Worm (Caenorhabditis elegans) whole organism, L1 larva: ENCODE data around the gene art-1.

Experiments
- C34B4.2 ChIP-seq: sonication (generic microtip); optimal IDR thresholded peaks from 2 replicates; lab custom pipeline; 2017; ENCODE audit warnings: mild to moderate bottlenecking, missing genetic modification characterization, missing compliant biosample characterization
- Y116A8C.19 ChIP-seq: sonication (generic microtip); optimal IDR thresholded peaks from 2 replicates; lab custom pipeline; 2016; ENCODE audit warnings: missing compliant biosample characterization, missing genetic modification characterization, borderline replicate concordance
- aha-1 ChIP-seq: fragments of 150-350 bp; optimal IDR thresholded peaks from 2 replicates; lab custom pipeline; 2014; ENCODE audit warnings: missing biosample characterization, missing genetic modification characterization
- alr-1 ChIP-seq: fragments of 200-800 bp; sonication (Bioruptor generic); optimal IDR thresholded peaks from 2 replicates; lab custom pipeline; 2018; ENCODE audit warnings: borderline replicate concordance, mild to moderate bottlenecking, missing genetic modification characterization, missing compliant biosample characterization
- aly-2 ChIP-seq: fragments of 150-350 bp; optimal IDR thresholded peaks from 2 replicates; lab custom pipeline; 2014; ENCODE audit warnings: missing biosample characterization, missing genetic modification characterization
- ama-1 ChIP-seq: fragments of 150-350 bp; optimal IDR thresholded peaks from 2 replicates; lab custom pipeline; 2014
- blmp-1 ChIP-seq: fragments of 150-350 bp; optimal IDR thresholded peaks from 2 replicates; lab custom pipeline; 2014; ENCODE audit warnings: missing biosample characterization, missing genetic modification characterization
- ceh-8 ChIP-seq: fragments of 200-800 bp; sonication (Bioruptor generic); optimal IDR thresholded peaks from 2 replicates; lab custom pipeline; 2018; ENCODE audit warnings: mild to moderate bottlenecking, missing genetic modification characterization, moderate library complexity, missing compliant biosample characterization
- ceh-82 ChIP-seq, 3 experiments: fragments of 150-350 bp in 1 of 3; sonication (generic microtip) in 2 of 3; optimal IDR thresholded peaks; 2 replicates each; lab custom pipeline; 2014 to 2017; ENCODE audit warnings: missing biosample characterization in 3 of 3, missing genetic modification characterization in 3 of 3
- ceh-88 ChIP-seq: fragments of 200-800 bp; sonication (Bioruptor generic); IDR thresholded peaks from 2 replicates; pipeline ENCODE4 v1.3.6; 2022; ENCODE audit warnings: missing genetic modification characterization, missing compliant biosample characterization
- ces-1 ChIP-seq: fragments of 150-350 bp; optimal IDR thresholded peaks from 2 replicates; lab custom pipeline; 2014; ENCODE audit warnings: missing biosample characterization, missing genetic modification reagents, missing genetic modification characterization
- dpl-1 ChIP-seq, 3 experiments: fragments of 150-350 bp in 2 of 3; sonication (generic microtip) in 1 of 3; optimal IDR thresholded peaks; 2 replicates each; lab custom pipeline; 2014 to 2017; ENCODE audit warnings: missing biosample characterization in 3 of 3, missing genetic modification characterization in 3 of 3, missing genetic modification reagents in 3 of 3
- efl-3 ChIP-seq: fragments of 200-800 bp; sonication (Bioruptor generic); optimal IDR thresholded peaks from 2 replicates; lab custom pipeline; 2018; ENCODE audit warnings: mild to moderate bottlenecking, missing genetic modification characterization, missing compliant biosample characterization
- elt-3 ChIP-seq, 6 experiments: fragments of 150-350 bp in 1 of 6; sonication (generic microtip); optimal IDR thresholded peaks; 2 replicates each; lab custom pipeline; 2017 to 2018; ENCODE audit warnings: missing biosample characterization in 6 of 6, missing genetic modification characterization in 6 of 6, inconsistent platforms in 1 of 6
- fkh-10 ChIP-seq: sonication (generic microtip); optimal IDR thresholded peaks from 2 replicates; lab custom pipeline; 2017; ENCODE audit warnings: missing biosample characterization, missing genetic modification reagents, missing genetic modification characterization
- fkh-4 ChIP-seq: sonication (generic microtip); optimal IDR thresholded peaks from 2 replicates; lab custom pipeline; 2016; ENCODE audit warnings: missing compliant biosample characterization, missing genetic modification characterization, borderline replicate concordance
- fos-1 ChIP-seq: fragments of 150-350 bp; optimal IDR thresholded peaks from 2 replicates; lab custom pipeline; 2014; ENCODE audit warnings: missing biosample characterization, missing genetic modification characterization
- grh-1 ChIP-seq: fragments of 200-800 bp; sonication (Bioruptor generic); IDR thresholded peaks from 2 replicates; pipeline ENCODE4 v1.3.6; 2022; ENCODE audit warnings: missing genetic modification reagents, missing genetic modification characterization, missing compliant biosample characterization
- hlh-17 ChIP-seq: fragments of 200-800 bp; sonication (Bioruptor generic); optimal IDR thresholded peaks from 2 replicates; lab custom pipeline; 2018; ENCODE audit warnings: missing genetic modification characterization, mild to moderate bottlenecking, missing compliant biosample characterization, moderate library complexity, borderline replicate concordance
- hlh-4 ChIP-seq: sonication (generic microtip); optimal IDR thresholded peaks from 2 replicates; lab custom pipeline; 2016; ENCODE audit warnings: mild to moderate bottlenecking, missing genetic modification characterization, missing compliant biosample characterization
- hpl-2 ChIP-seq: fragments of 150-350 bp; optimal IDR thresholded peaks from 2 replicates; lab custom pipeline; 2014; ENCODE audit warnings: missing biosample characterization, missing genetic modification reagents, missing genetic modification characterization
- irx-1 ChIP-seq: sonication (generic microtip); optimal IDR thresholded peaks from 2 replicates; lab custom pipeline; 2016; ENCODE audit warnings: missing genetic modification characterization, missing compliant biosample characterization
- isw-1 ChIP-seq: fragments of 200-800 bp; sonication (Bioruptor generic); IDR thresholded peaks from 2 replicates; pipeline ENCODE4 v1.3.6; 2022; ENCODE audit warnings: missing genetic modification characterization, missing compliant biosample characterization
- jun-1 ChIP-seq: fragments of 150-350 bp; optimal IDR thresholded peaks from 2 replicates; lab custom pipeline; 2014; ENCODE audit warnings: missing biosample characterization, missing genetic modification reagents, missing genetic modification characterization
- lin-15B ChIP-seq: fragments of 150-350 bp; sonication (generic microtip); optimal IDR thresholded peaks from 3 replicates; lab custom pipeline; 2014; ENCODE audit warnings: missing biosample characterization, missing genetic modification characterization
- lin-35 ChIP-seq, 2 experiments: fragments of 150-350 bp; optimal IDR thresholded peaks; 2 replicates each; lab custom pipeline; 2014; ENCODE audit warnings: missing biosample characterization in 2 of 2, missing genetic modification characterization in 2 of 2, missing genetic modification reagents in 2 of 2
- lin-39 ChIP-seq: fragments of 150-350 bp; optimal IDR thresholded peaks from 2 replicates; lab custom pipeline; 2014; ENCODE audit warnings: missing biosample characterization, missing genetic modification reagents, missing genetic modification characterization
- lsy-2 ChIP-seq, 2 experiments: fragments of 150-350 bp; optimal IDR thresholded peaks; 2 replicates each; lab custom pipeline; 2014; ENCODE audit warnings: missing biosample characterization in 2 of 2, missing genetic modification characterization in 2 of 2
- mab-9 ChIP-seq: fragments of 200-800 bp; sonication (Bioruptor generic); IDR thresholded peaks from 2 replicates; pipeline ENCODE4 v1.3.6; 2022; ENCODE audit warnings: missing genetic modification reagents, missing genetic modification characterization, missing compliant biosample characterization
- mef-2 ChIP-seq: fragments of 150-350 bp; optimal IDR thresholded peaks from 2 replicates; lab custom pipeline; 2014; ENCODE audit warnings: missing biosample characterization, missing genetic modification characterization
- nhr-11 ChIP-seq: fragments of 150-350 bp; optimal IDR thresholded peaks from 2 replicates; lab custom pipeline; 2014; ENCODE audit warnings: missing biosample characterization, missing genetic modification characterization
- nhr-12 ChIP-seq: sonication (generic microtip); optimal IDR thresholded peaks from 2 replicates; lab custom pipeline; 2017; ENCODE audit warnings: missing biosample characterization, missing genetic modification characterization
- nhr-20 ChIP-seq: sonication (generic microtip); optimal IDR thresholded peaks from 2 replicates; lab custom pipeline; 2016; ENCODE audit warnings: mild to moderate bottlenecking, missing genetic modification characterization, missing compliant biosample characterization
- nhr-28 ChIP-seq: fragments of 150-350 bp; optimal IDR thresholded peaks from 2 replicates; lab custom pipeline; 2014; ENCODE audit warnings: missing biosample characterization, missing genetic modification characterization
- nhr-47 ChIP-seq: sonication (generic microtip); optimal IDR thresholded peaks from 2 replicates; lab custom pipeline; 2016; ENCODE audit warnings: mild to moderate bottlenecking, missing genetic modification characterization, moderate library complexity, missing compliant biosample characterization
- nhr-71 ChIP-seq: sonication (generic microtip); optimal IDR thresholded peaks from 2 replicates; lab custom pipeline; 2016; ENCODE audit warnings: mild to moderate bottlenecking, missing genetic modification characterization, moderate library complexity, missing compliant biosample characterization
- nhr-77 ChIP-seq: fragments of 150-350 bp; optimal IDR thresholded peaks from 2 replicates; lab custom pipeline; 2014; ENCODE audit warnings: missing biosample characterization, missing genetic modification characterization
- nhr-84 ChIP-seq: sonication (generic microtip); optimal IDR thresholded peaks from 2 replicates; lab custom pipeline; 2017; ENCODE audit warnings: missing biosample characterization, missing genetic modification characterization
- nhr-90 ChIP-seq: sonication (generic microtip); optimal IDR thresholded peaks from 2 replicates; lab custom pipeline; 2016; ENCODE audit warnings: mild to moderate bottlenecking, missing genetic modification characterization, missing compliant biosample characterization; ENCODE audit not compliant: poor library complexity
- pqm-1 ChIP-seq: sonication (generic microtip); optimal IDR thresholded peaks from 3 replicates; lab custom pipeline; 2017; ENCODE audit warnings: missing biosample characterization, missing genetic modification characterization
- skn-1 ChIP-seq: fragments of 150-350 bp; optimal IDR thresholded peaks from 2 replicates; lab custom pipeline; 2014; ENCODE audit warnings: missing biosample characterization, missing genetic modification characterization
- snpc-4 ChIP-seq: fragments of 150-350 bp; optimal IDR thresholded peaks from 2 replicates; lab custom pipeline; 2014; ENCODE audit warnings: missing biosample characterization, missing genetic modification characterization
- snu-23 ChIP-seq: sonication (generic microtip); optimal IDR thresholded peaks from 2 replicates; lab custom pipeline; 2016; ENCODE audit warnings: missing genetic modification characterization, missing compliant biosample characterization
- sox-4 ChIP-seq: sonication (generic microtip); optimal IDR thresholded peaks from 2 replicates; lab custom pipeline; 2016; ENCODE audit warnings: missing genetic modification characterization, missing compliant biosample characterization
- tlp-1 ChIP-seq: fragments of 150-350 bp; optimal IDR thresholded peaks from 2 replicates; lab custom pipeline; 2014; ENCODE audit warnings: missing biosample characterization, missing genetic modification characterization
- unc-130 ChIP-seq: fragments of 150-350 bp; optimal IDR thresholded peaks from 2 replicates; lab custom pipeline; 2017; ENCODE audit warnings: missing biosample characterization, missing genetic modification characterization, inconsistent platforms
- unc-30 ChIP-seq: sonication (generic microtip); optimal IDR thresholded peaks from 2 replicates; lab custom pipeline; 2017; ENCODE audit warnings: missing biosample characterization, missing genetic modification characterization
- ztf-11 ChIP-seq, 2 experiments: sonication (generic microtip); optimal IDR thresholded peaks; 2 replicates each; lab custom pipeline; 2016 to 2017; ENCODE audit warnings: missing genetic modification characterization in 2 of 2, missing biosample characterization in 1 of 2, missing compliant biosample characterization in 1 of 2
- ztf-4 ChIP-seq: fragments of 150-350 bp; optimal IDR thresholded peaks from 2 replicates; lab custom pipeline; 2014; ENCODE audit warnings: missing biosample characterization, missing genetic modification characterization

art-1 gene

ce11 chrII:6927603-6928002 is 44.4 kb downstream of the art-1 start, which contains the start of gene F22D3.4:
TSS of gene F22D3.4 (minus strand) at chrII:6927603.
- TF ChIP-seq blmp-1 (tag; lab: Kevin White, UChicago), result peak; percentile 14
- peak in 1 of 2 experiments; percentile 30 for TF ChIP-seq lin-35 (GFP tag; optimal IDR thresholded peaks at IDR 0.05; lab: Kevin White, UChicago)
- TF ChIP-seq unc-30 (tag; lab: Kevin White, UChicago), result no peak
- no peak for TF ChIP-seq tlp-1 (tag; lab: Kevin White, UChicago)

ce11 chrII:6927034-6927433 is 45.0 kb downstream of the art-1 start:
- no peak for TF ChIP-seq skn-1 (tag; lab: Kevin White, UChicago)
- no peak for TF ChIP-seq jun-1 (tag; lab: Kevin White, UChicago)
- TF ChIP-seq hlh-4, result peak; percentile 33
- TF ChIP-seq ztf-11 (tag; optimal IDR thresholded peaks at IDR 0.05; lab: Kevin White, UChicago), result peak in 1 of 2 experiments; percentile 10

ce11 chrII:6926488-6926887 is 45.5 kb downstream of the art-1 start:
- peak in 2 of 6 experiments; percentile 33 to 44 for TF ChIP-seq elt-3 (tag; optimal IDR thresholded peaks at IDR 0.05; lab: Kevin White, UChicago)
- TF ChIP-seq unc-130 (tag; lab: Kevin White, UChicago), result peak; percentile 34
- no peak for TF ChIP-seq nhr-28 (tag; lab: Kevin White, UChicago)
- no peak for TF ChIP-seq isw-1 (GFP tag; lab: Robert Waterston, UW)
- TF ChIP-seq fos-1 (tag; lab: Kevin White, UChicago), result no peak
- no peak for TF ChIP-seq aly-2 (tag; lab: Kevin White, UChicago)
- TF ChIP-seq ceh-88 (GFP tag; lab: Robert Waterston, UW), result no peak
- no peak for TF ChIP-seq unc-30 (tag; lab: Kevin White, UChicago)
- TF ChIP-seq hpl-2, result no peak
- TF ChIP-seq hlh-17 (GFP tag; lab: Kevin White, UChicago), result no peak
- TF ChIP-seq pqm-1 (tag; lab: Kevin White, UChicago), result no peak
- no peak for TF ChIP-seq grh-1 (GFP tag; lab: Robert Waterston, UW)
- no peak for TF ChIP-seq lin-39 (tag; lab: Kevin White, UChicago)
- TF ChIP-seq nhr-71 (tag; lab: Kevin White, UChicago), result peak; percentile 67
- TF ChIP-seq irx-1 (tag; lab: Kevin White, UChicago), result no peak
- no peak for TF ChIP-seq ztf-4 (tag; lab: Kevin White, UChicago)
- TF ChIP-seq ces-1 (GFP tag; lab: Kevin White, UChicago), result no peak
- TF ChIP-seq C34B4.2 (tag; lab: Kevin White, UChicago), result no peak
- no peak for TF ChIP-seq mab-9
- TF ChIP-seq hlh-4, result no peak
- TF ChIP-seq aha-1, result no peak
- peak; percentile 21 for TF ChIP-seq ama-1 (lab: Kevin White, UChicago)
- peak; percentile 50 for TF ChIP-seq nhr-90 (tag; lab: Kevin White, UChicago)
- no peak for TF ChIP-seq Y116A8C.19 (tag; lab: Kevin White, UChicago)
- no peak for TF ChIP-seq snpc-4 (tag; lab: Kevin White, UChicago)
- TF ChIP-seq nhr-20 (tag; lab: Kevin White, UChicago), result peak; percentile 59
- peak; percentile 77 for TF ChIP-seq snu-23 (GFP tag; lab: Kevin White, UChicago)
- peak; percentile 76 for TF ChIP-seq skn-1 (tag; lab: Kevin White, UChicago)
- no peak for TF ChIP-seq ceh-8
- TF ChIP-seq dpl-1 (GFP tag; optimal IDR thresholded peaks at IDR 0.05; lab: Kevin White, UChicago), result peak; percentile 29 to 51 (median 32)
- no peak for TF ChIP-seq lin-15B
- TF ChIP-seq mef-2 (tag; lab: Kevin White, UChicago), result no peak
- TF ChIP-seq alr-1 (tag; lab: Kevin White, UChicago), result no peak
- peak; percentile 56 for TF ChIP-seq nhr-77 (tag; lab: Kevin White, UChicago)
- TF ChIP-seq fkh-10 (GFP tag; lab: Kevin White, UChicago), result peak; percentile 59
- TF ChIP-seq nhr-84, result no peak
- no peak for TF ChIP-seq sox-4 (tag; lab: Kevin White, UChicago)
- no peak for TF ChIP-seq nhr-12 (tag; lab: Kevin White, UChicago)
- TF ChIP-seq jun-1 (tag; lab: Kevin White, UChicago), result peak; percentile 67
- peak in 2 of 3 experiments; percentile 38 to 72 for TF ChIP-seq ceh-82 (tag; optimal IDR thresholded peaks at IDR 0.05; lab: Kevin White, UChicago)
- TF ChIP-seq nhr-11, result no peak
- peak; percentile 26 to 77 for TF ChIP-seq lsy-2 (tag; optimal IDR thresholded peaks at IDR 0.05; lab: Kevin White, UChicago)
- no peak for TF ChIP-seq fkh-4
- TF ChIP-seq efl-3 (GFP tag; lab: Kevin White, UChicago), result no peak
- peak; percentile 56 for TF ChIP-seq nhr-47 (tag; lab: Kevin White, UChicago)
